Worm (Caenorhabditis elegans) whole organism, late embryonic: ENCODE data around the gene Y26G10.6.

Experiments
- ahr-1 ChIP-seq: sonication (generic microtip); optimal IDR thresholded peaks from 2 replicates; lab custom pipeline; 2016; ENCODE audit warnings: missing genetic modification characterization, missing compliant biosample characterization
- ceh-19 ChIP-seq: fragments of 200-800 bp; sonication (Bioruptor generic); optimal IDR thresholded peaks from 2 replicates; lab custom pipeline; 2018; ENCODE audit warnings: mild to moderate bottlenecking, missing genetic modification characterization, missing compliant biosample characterization
- ceh-45 ChIP-seq: fragments of 200-800 bp; sonication (Bioruptor generic); IDR thresholded peaks from 2 replicates; pipeline ENCODE4 v1.3.6; 2022; ENCODE audit warnings: missing genetic modification reagents, missing genetic modification characterization, missing compliant biosample characterization
- dmd-4 ChIP-seq: sonication (generic microtip); optimal IDR thresholded peaks from 2 replicates; lab custom pipeline; 2016; ENCODE audit warnings: borderline replicate concordance, missing genetic modification characterization, missing compliant biosample characterization
- fkh-10 ChIP-seq: fragments of 150-350 bp; optimal IDR thresholded peaks from 2 replicates; lab custom pipeline; 2014; ENCODE audit warnings: missing biosample characterization, missing genetic modification reagents, missing genetic modification characterization
- gmeb-2 ChIP-seq: sonication (generic microtip); optimal IDR thresholded peaks from 2 replicates; lab custom pipeline; 2016; ENCODE audit warnings: missing genetic modification characterization, inconsistent platforms, missing compliant biosample characterization
- hlh-30 ChIP-seq: sonication (generic microtip); optimal IDR thresholded peaks from 2 replicates; lab custom pipeline; 2017; ENCODE audit warnings: antibody characterized with exemption, missing genetic modification characterization, missing compliant biosample characterization; ENCODE audit not compliant: insufficient read depth
- unc-86 ChIP-seq: sonication (generic microtip); optimal IDR thresholded peaks from 2 replicates; lab custom pipeline; 2016; ENCODE audit warnings: missing genetic modification characterization, missing compliant biosample characterization

- no peak for TF ChIP-seq fkh-10 (GFP tag; lab: Kevin White, UChicago)
- TF ChIP-seq ceh-45: no peak
- no peak for TF ChIP-seq hlh-30 (tag; lab: Kevin White, UChicago)
- no peak for TF ChIP-seq ahr-1 (tag; lab: Kevin White, UChicago)
- TF ChIP-seq ceh-19 (GFP tag; lab: Kevin White, UChicago): no peak
- no peak for TF ChIP-seq gmeb-2 (tag; lab: Kevin White, UChicago)
- TF ChIP-seq dmd-4: no peak
- no peak for TF ChIP-seq unc-86 (tag; lab: Kevin White, UChicago)
Observed at ce11 chrV:17723142-17723781, 23.5 kb downstream of the Y26G10.6 start.
